Fruit fly (Drosophila melanogaster) whole organism, embryonic: ENCODE data around the gene Fbp2.
A peak's percentile ranks its signal among the peaks of the same experiment; 100 is the strongest.

Source experiments
- ATbp ChIP-seq: fragments of 200-800 bp; sonication (Bioruptor generic); optimal IDR thresholded peaks from 2 replicates; lab custom pipeline; 2017; ENCODE audit warnings: missing biosample characterization, mild to moderate bottlenecking, missing genetic modification characterization, missing genetic modification reagents
- B-H1 ChIP-seq: fragments of 200-800 bp; sonication (Bioruptor generic); IDR thresholded peaks from 3 replicates; pipeline ENCODE4 v1.3.6; 2022; ENCODE audit warnings: missing biosample characterization, missing genetic modification characterization
- CG11723 ChIP-seq: fragments of 200-800 bp; sonication (Bioruptor generic); optimal IDR thresholded peaks from 2 replicates; lab custom pipeline; 2017; ENCODE audit warnings: missing biosample characterization, mild to moderate bottlenecking, missing genetic modification characterization
- CG13894 ChIP-seq: fragments of 200-800 bp; sonication (Bioruptor generic); optimal IDR thresholded peaks from 3 replicates; lab custom pipeline; 2018; ENCODE audit warnings: missing biosample characterization, mild to moderate bottlenecking, missing genetic modification characterization, moderate library complexity
- CG15269 ChIP-seq: fragments of 200-800 bp; sonication (Bioruptor generic); optimal IDR thresholded peaks from 2 replicates; lab custom pipeline; 2018; ENCODE audit warnings: missing biosample characterization, mild to moderate bottlenecking, missing genetic modification characterization, moderate library complexity
- CG16779 ChIP-seq: fragments of 200-800 bp; sonication (Bioruptor generic); IDR thresholded peaks from 2 replicates; pipeline ENCODE4 v1.3.6; 2022; ENCODE audit warnings: missing biosample characterization, missing genetic modification characterization
- CG17568 ChIP-seq: fragments of 200-800 bp; sonication (Bioruptor generic); optimal IDR thresholded peaks from 2 replicates; lab custom pipeline; 2018; ENCODE audit warnings: missing biosample characterization, mild to moderate bottlenecking, missing genetic modification characterization, moderate library complexity
- CG1792 ChIP-seq: fragments of 200-800 bp; sonication (Bioruptor generic); optimal IDR thresholded peaks from 2 replicates; lab custom pipeline; 2016; ENCODE audit warnings: missing biosample characterization, missing genetic modification characterization
- CG18764 ChIP-seq: fragments of 200-800 bp; sonication (Bioruptor generic); optimal IDR thresholded peaks from 3 replicates; lab custom pipeline; 2016; ENCODE audit warnings: missing biosample characterization, missing genetic modification characterization
- CG2120 ChIP-seq: fragments of 200-800 bp; sonication (Bioruptor generic); optimal IDR thresholded peaks from 3 replicates; lab custom pipeline; 2016; ENCODE audit warnings: missing biosample characterization, missing genetic modification characterization
- CG2199 ChIP-seq: fragments of 200-800 bp; sonication (Bioruptor generic); IDR thresholded peaks from 3 replicates; pipeline ENCODE4 v1.3.6; 2022; ENCODE audit warnings: missing biosample characterization, missing genetic modification characterization
- CG2875 ChIP-seq: fragments of 200-800 bp; sonication (Bioruptor generic); optimal IDR thresholded peaks from 2 replicates; lab custom pipeline; 2017; ENCODE audit warnings: missing biosample characterization, mild to moderate bottlenecking, missing genetic modification characterization, missing genetic modification reagents
- CG30431 ChIP-seq: fragments of 200-800 bp; sonication (Bioruptor generic); optimal IDR thresholded peaks from 2 replicates; lab custom pipeline; 2017; ENCODE audit warnings: missing biosample characterization, missing genetic modification characterization
- CG31388 ChIP-seq: fragments of 200-800 bp; sonication (Bioruptor generic); optimal IDR thresholded peaks from 2 replicates; lab custom pipeline; 2016; ENCODE audit warnings: missing biosample characterization, missing genetic modification characterization
- CG32772 ChIP-seq: fragments of 200-800 bp; sonication (Bioruptor generic); IDR thresholded peaks from 2 replicates; pipeline ENCODE4 v1.3.6; 2022; ENCODE audit warnings: missing biosample characterization, missing genetic modification characterization
- CG34422 ChIP-seq: fragments of 200-800 bp; sonication (Bioruptor generic); IDR thresholded peaks from 3 replicates; pipeline ENCODE4 v1.3.6; 2022; ENCODE audit warnings: missing biosample characterization, missing genetic modification characterization
- CG42726 ChIP-seq: fragments of 200-800 bp; sonication (Bioruptor generic); IDR thresholded peaks from 2 replicates; pipeline ENCODE4 v1.3.6; 2022; ENCODE audit warnings: missing biosample characterization, missing genetic modification characterization; ENCODE audit not compliant: partially characterized antibody
- CG7357 ChIP-seq: fragments of 200-800 bp; sonication (Bioruptor generic); IDR thresholded peaks from 3 replicates; pipeline ENCODE4 v1.3.6; 2022; ENCODE audit warnings: missing biosample characterization, missing genetic modification characterization
- CG8089 ChIP-seq: fragments of 200-800 bp; sonication (Bioruptor generic); optimal IDR thresholded peaks from 3 replicates; lab custom pipeline; 2016; ENCODE audit warnings: missing biosample characterization, missing genetic modification characterization
- CG8359 ChIP-seq: fragments of 200-800 bp; sonication (Bioruptor generic); optimal IDR thresholded peaks from 2 replicates; lab custom pipeline; 2017; ENCODE audit warnings: missing biosample characterization, mild to moderate bottlenecking, missing genetic modification characterization, borderline replicate concordance
- D19A ChIP-seq: fragments of 200-800 bp; optimal IDR thresholded peaks from 3 replicates; lab custom pipeline; 2019; ENCODE audit warnings: missing biosample characterization, mild to moderate bottlenecking, missing genetic modification characterization, moderate library complexity
- Dek ChIP-seq: fragments of 200-800 bp; sonication (Bioruptor generic); optimal IDR thresholded peaks from 3 replicates; lab custom pipeline; 2019; ENCODE audit warnings: missing biosample characterization, mild to moderate bottlenecking, missing genetic modification characterization, moderate library complexity
- Fer3 ChIP-seq: fragments of 200-800 bp; sonication (Bioruptor generic); optimal IDR thresholded peaks from 2 replicates; lab custom pipeline; 2018; ENCODE audit warnings: missing biosample characterization, mild to moderate bottlenecking, missing genetic modification characterization, moderate library complexity
- H2.0 ChIP-seq: fragments of 200-800 bp; sonication (Bioruptor generic); IDR thresholded peaks from 2 replicates; pipeline ENCODE4 v1.3.6; 2022; ENCODE audit warnings: missing biosample characterization, missing genetic modification characterization
- Hand ChIP-seq: fragments of 200-800 bp; sonication (Bioruptor generic); optimal IDR thresholded peaks from 2 replicates; lab custom pipeline; 2017; ENCODE audit warnings: mild to moderate bottlenecking, missing biosample characterization, missing genetic modification reagents, missing genetic modification characterization
- Hr39 ChIP-seq: fragments of >200 bp; optimal IDR thresholded peaks from 2 replicates; lab custom pipeline; 2017
- MTF-1 ChIP-seq: fragments of 200-800 bp; sonication (Bioruptor generic); optimal IDR thresholded peaks from 2 replicates; lab custom pipeline; 2018; ENCODE audit warnings: missing biosample characterization, mild to moderate bottlenecking, missing genetic modification characterization, borderline replicate concordance
- Max ChIP-seq: fragments of 200-800 bp; sonication (Bioruptor generic); optimal IDR thresholded peaks from 2 replicates; lab custom pipeline; 2016; ENCODE audit warnings: missing biosample characterization, mild to moderate bottlenecking, missing genetic modification characterization
- NFAT ChIP-seq: fragments of 200-800 bp; sonication (Bioruptor generic); IDR thresholded peaks from 2 replicates; pipeline ENCODE4 v1.3.6; 2022; ENCODE audit warnings: missing biosample characterization, missing genetic modification characterization
- NK7.1 ChIP-seq: fragments of 200-800 bp; sonication (Bioruptor generic); optimal IDR thresholded peaks from 3 replicates; lab custom pipeline; 2016; ENCODE audit warnings: missing biosample characterization, missing genetic modification characterization
- Sry-δ ChIP-seq: fragments of 200-800 bp; sonication (Bioruptor generic); optimal IDR thresholded peaks from 2 replicates; lab custom pipeline; 2016; ENCODE audit warnings: missing biosample characterization, missing genetic modification characterization
- abd-A ChIP-seq: fragments of 200-800 bp; sonication (Bioruptor generic); optimal IDR thresholded peaks from 3 replicates; lab custom pipeline; 2019; ENCODE audit warnings: missing biosample characterization, mild to moderate bottlenecking, missing genetic modification characterization, moderate library complexity
- ase ChIP-seq: fragments of 200-800 bp; sonication (Bioruptor generic); IDR thresholded peaks from 3 replicates; pipeline ENCODE4 v1.3.6; 2022; ENCODE audit warnings: missing biosample characterization, missing genetic modification characterization
- caup ChIP-seq: fragments of 200-800 bp; sonication (Bioruptor generic); optimal IDR thresholded peaks from 3 replicates; lab custom pipeline; 2017; ENCODE audit warnings: missing biosample characterization, mild to moderate bottlenecking, missing genetic modification characterization, moderate library complexity; ENCODE audit not compliant: severe bottlenecking
- cwo ChIP-seq: fragments of 200-800 bp; sonication (Bioruptor generic); optimal IDR thresholded peaks from 3 replicates; lab custom pipeline; 2017; ENCODE audit warnings: missing biosample characterization, missing genetic modification characterization, mild to moderate bottlenecking, moderate library complexity, missing genetic modification reagents
- en ChIP-seq: fragments of 200-800 bp; sonication (Bioruptor generic); optimal IDR thresholded peaks from 2 replicates; lab custom pipeline; 2016; ENCODE audit warnings: missing biosample characterization, missing genetic modification characterization
- gcm ChIP-seq: fragments of 200-800 bp; sonication (Bioruptor generic); optimal IDR thresholded peaks from 2 replicates; lab custom pipeline; 2019; ENCODE audit warnings: missing biosample characterization, mild to moderate bottlenecking, missing genetic modification characterization, moderate library complexity
- h ChIP-seq: fragments of >200 bp; optimal IDR thresholded peaks from 2 replicates; lab custom pipeline; 2017
- ind ChIP-seq: fragments of 200-800 bp; sonication (Bioruptor generic); optimal IDR thresholded peaks from 3 replicates; lab custom pipeline; 2016; ENCODE audit warnings: missing biosample characterization, missing genetic modification characterization
- inv ChIP-seq: fragments of 200-800 bp; sonication (Bioruptor generic); IDR thresholded peaks from 2 replicates; pipeline ENCODE4 v1.3.6; 2022; ENCODE audit warnings: missing biosample characterization, missing genetic modification characterization; ENCODE audit not compliant: partially characterized antibody
- lbe ChIP-seq: fragments of 200-800 bp; sonication (Bioruptor generic); optimal IDR thresholded peaks from 2 replicates; lab custom pipeline; 2016; ENCODE audit warnings: missing biosample characterization, mild to moderate bottlenecking, missing genetic modification characterization
- onecut ChIP-seq: fragments of 200-800 bp; sonication (Bioruptor generic); IDR thresholded peaks from 2 replicates; pipeline ENCODE4 v1.3.6; 2022; ENCODE audit warnings: missing biosample characterization, missing genetic modification characterization
- scrt ChIP-seq: fragments of 200-800 bp; sonication (Bioruptor generic); optimal IDR thresholded peaks from 2 replicates; lab custom pipeline; 2018; ENCODE audit warnings: missing biosample characterization, mild to moderate bottlenecking, missing genetic modification characterization, moderate library complexity
- slbo ChIP-seq: fragments of 200-800 bp; sonication (Bioruptor generic); IDR thresholded peaks from 2 replicates; pipeline ENCODE4 v1.3.6; 2022; ENCODE audit warnings: missing biosample characterization, missing genetic modification characterization
- stc ChIP-seq: fragments of 200-800 bp; sonication (Bioruptor generic); IDR thresholded peaks from 2 replicates; pipeline ENCODE4 v1.3.6; 2022; ENCODE audit warnings: missing biosample characterization, missing genetic modification characterization
- tio ChIP-seq: fragments of 200-800 bp; sonication (Bioruptor generic); optimal IDR thresholded peaks from 2 replicates; lab custom pipeline; 2017; ENCODE audit warnings: missing biosample characterization, missing genetic modification characterization, inconsistent platforms
- tna ChIP-seq: fragments of 200-800 bp; sonication (Bioruptor generic); IDR thresholded peaks from 2 replicates; pipeline ENCODE4 v1.3.6; 2022; ENCODE audit warnings: missing biosample characterization, missing genetic modification characterization; ENCODE audit not compliant: partially characterized antibody
- ttk ChIP-seq: fragments of 200-800 bp; sonication (Bioruptor generic); IDR thresholded peaks from 2 replicates; pipeline ENCODE4 v2.1.2; 2022; ENCODE audit warnings: missing biosample characterization, missing genetic modification characterization
- tx ChIP-seq: fragments of 200-800 bp; sonication (Bioruptor generic); optimal IDR thresholded peaks from 2 replicates; lab custom pipeline; 2016; ENCODE audit warnings: missing biosample characterization, missing genetic modification characterization
- unc-4 ChIP-seq: fragments of 200-800 bp; sonication (Bioruptor generic); IDR thresholded peaks from 2 replicates; pipeline ENCODE4 v1.3.6; 2022; ENCODE audit warnings: missing biosample characterization, missing genetic modification characterization; ENCODE audit not compliant: partially characterized antibody
- vvl ChIP-seq: fragments of 200-800 bp; sonication (Bioruptor generic); IDR thresholded peaks from 2 replicates; pipeline ENCODE4 v1.3.6; 2022; ENCODE audit warnings: missing biosample characterization, missing genetic modification characterization

Gene Fbp2

dm6 chr2L:9400153-9400552 is 26.4 kb upstream of the Fbp2 start (continued):
- peak; percentile 6 for TF ChIP-seq Fer3
- peak; percentile 41 for TF ChIP-seq Hand (GFP tag; lab: Kevin White, UChicago)
- TF ChIP-seq stc (GFP tag; lab: Robert Waterston, UW) = no peak
- TF ChIP-seq tio (GFP tag; lab: Kevin White, UChicago) = no peak
- peak; percentile 29 for TF ChIP-seq CG15269 (tag; lab: Kevin White, UChicago)
- TF ChIP-seq CG17568 (GFP tag; lab: Kevin White, UChicago) = no peak
- TF ChIP-seq CG11723 (GFP tag; lab: Kevin White, UChicago) = no peak
- TF ChIP-seq CG42726 (GFP tag; lab: Robert Waterston, UW) = no peak
- no peak for TF ChIP-seq Hr39 (lab: Kevin White, UChicago)
- no peak for TF ChIP-seq lbe (GFP tag; lab: Kevin White, UChicago)
- TF ChIP-seq NK7.1 (GFP tag; lab: Kevin White, UChicago) = no peak
- no peak for TF ChIP-seq D19A (tag; lab: Kevin White, UChicago)
- no peak for TF ChIP-seq ase
- no peak for TF ChIP-seq Max (GFP tag; lab: Kevin White, UChicago)
- no peak for TF ChIP-seq CG16779 (GFP tag; lab: Robert Waterston, UW)
- no peak for TF ChIP-seq ATbp (GFP tag; lab: Kevin White, UChicago)
- no peak for TF ChIP-seq CG13894 (tag; lab: Kevin White, UChicago)
- TF ChIP-seq CG2199 (GFP tag; lab: Robert Waterston, UW) = no peak
- no peak for TF ChIP-seq Sry-δ (GFP tag; lab: Kevin White, UChicago)
- no peak for TF ChIP-seq vvl (GFP tag; lab: Robert Waterston, UW)
- TF ChIP-seq tna = no peak
- TF ChIP-seq CG30431 = no peak
- TF ChIP-seq CG1792 (GFP tag; lab: Kevin White, UChicago) = no peak
- TF ChIP-seq ttk (GFP tag; lab: Robert Waterston, UW) = 0 out of 2 replicates have a peak, but pooled peaks have one; percentile 17
- peak; percentile 50 for TF ChIP-seq CG2120 (GFP tag; lab: Kevin White, UChicago)
- peak; percentile 32 for TF ChIP-seq abd-A (tag; lab: Kevin White, UChicago)
- TF ChIP-seq gcm (GFP tag; lab: Kevin White, UChicago) = no peak
- no peak for TF ChIP-seq CG34422 (GFP tag; lab: Robert Waterston, UW)
- no peak for TF ChIP-seq CG18764 (GFP tag; lab: Kevin White, UChicago)
- TF ChIP-seq en (GFP tag; lab: Kevin White, UChicago) = no peak
- TF ChIP-seq inv = no peak
- TF ChIP-seq CG31388 (GFP tag; lab: Kevin White, UChicago) = no peak
- TF ChIP-seq caup (GFP tag; lab: Kevin White, UChicago) = peak; percentile 34
- TF ChIP-seq CG8359 (GFP tag; lab: Kevin White, UChicago) = no peak
- TF ChIP-seq MTF-1 (GFP tag; lab: Kevin White, UChicago) = no peak
- TF ChIP-seq scrt (GFP tag; lab: Kevin White, UChicago) = peak; percentile 33
- no peak for TF ChIP-seq NFAT (GFP tag; lab: Robert Waterston, UW)
- TF ChIP-seq CG7357 (GFP tag; lab: Robert Waterston, UW) = no peak
- no peak for TF ChIP-seq B-H1 (GFP tag; lab: Robert Waterston, UW)
- TF ChIP-seq CG2875 (GFP tag; lab: Kevin White, UChicago) = no peak
- TF ChIP-seq CG8089 = no peak
- no peak for TF ChIP-seq h
- TF ChIP-seq unc-4 = no peak
- no peak for TF ChIP-seq Dek (tag; lab: Kevin White, UChicago)
- 0 out of 2 replicates have a peak, but pooled peaks have one; percentile 6 for TF ChIP-seq CG32772 (GFP tag; lab: Robert Waterston, UW)
- TF ChIP-seq cwo (GFP tag; lab: Kevin White, UChicago) = peak; percentile 22
- no peak for TF ChIP-seq onecut (GFP tag; lab: Robert Waterston, UW)
- no peak for TF ChIP-seq tx
- peak; percentile 8 for TF ChIP-seq ind (GFP tag; lab: Kevin White, UChicago)
- TF ChIP-seq H2.0 (GFP tag; lab: Robert Waterston, UW) = no peak
- TF ChIP-seq slbo (GFP tag; lab: Robert Waterston, UW) = peak; percentile 42; the same call in 1 of the 2 replicates
